Worm (Caenorhabditis elegans) whole organism, early embryonic: ENCODE measurements around the gene ZK218.4.

ENCODE experiments used
- B0310.2 ChIP-seq: sonication (generic microtip); optimal IDR thresholded peaks from 2 replicates; lab custom pipeline; 2016; ENCODE audit warnings: mild to moderate bottlenecking, missing genetic modification characterization, missing compliant biosample characterization
- F13C5.2 ChIP-seq: sonication (generic microtip); optimal IDR thresholded peaks from 2 replicates; lab custom pipeline; 2017; ENCODE audit warnings: mild to moderate bottlenecking, missing genetic modification characterization, inconsistent platforms, missing compliant biosample characterization
- aly-1 ChIP-seq: sonication (generic microtip); optimal IDR thresholded peaks from 2 replicates; lab custom pipeline; 2016; ENCODE audit warnings: missing genetic modification characterization, missing compliant biosample characterization
- ama-1 ChIP-seq: fragments of 150-350 bp; optimal IDR thresholded peaks from 2 replicates; lab custom pipeline; 2014
- ceh-13 ChIP-seq: fragments of 200-800 bp; sonication (Bioruptor generic); optimal IDR thresholded peaks from 2 replicates; lab custom pipeline; 2018; ENCODE audit warnings: mild to moderate bottlenecking, missing genetic modification characterization, missing compliant biosample characterization
- ceh-36 ChIP-seq: sonication (generic microtip); optimal IDR thresholded peaks from 2 replicates; lab custom pipeline; 2016; ENCODE audit warnings: missing genetic modification characterization, inconsistent platforms, missing compliant biosample characterization
- ets-7 ChIP-seq: sonication (generic microtip); optimal IDR thresholded peaks from 2 replicates; lab custom pipeline; 2016; ENCODE audit warnings: missing genotype, missing genetic modification characterization, missing compliant biosample characterization
- flt-1 ChIP-seq: fragments of 200-800 bp; sonication (Bioruptor generic); IDR thresholded peaks from 2 replicates; pipeline ENCODE4 v1.3.6; 2022; ENCODE audit warnings: missing genetic modification characterization, missing compliant biosample characterization
- hmbx-1 ChIP-seq: sonication (generic microtip); optimal IDR thresholded peaks from 2 replicates; lab custom pipeline; 2016; ENCODE audit warnings: mild to moderate bottlenecking, missing genetic modification characterization, missing compliant biosample characterization
- hmg-4 ChIP-seq: fragments of 200-800 bp; sonication (Bioruptor generic); optimal IDR thresholded peaks from 2 replicates; lab custom pipeline; 2018; ENCODE audit warnings: mild to moderate bottlenecking, missing genetic modification characterization, missing compliant biosample characterization
- hnd-1 ChIP-seq: sonication (generic microtip); optimal IDR thresholded peaks from 2 replicates; lab custom pipeline; 2016; ENCODE audit warnings: missing genetic modification characterization, missing compliant biosample characterization
- pes-1 ChIP-seq: fragments of 200-800 bp; sonication (Bioruptor generic); IDR thresholded peaks from 2 replicates; pipeline ENCODE4 v1.3.6; 2022; ENCODE audit warnings: missing genetic modification reagents, missing genetic modification characterization, missing compliant biosample characterization
- scrt-1 ChIP-seq: fragments of 200-800 bp; sonication (Bioruptor generic); IDR thresholded peaks from 2 replicates; pipeline ENCODE4 v1.3.6; 2022; ENCODE audit warnings: missing genetic modification characterization, missing compliant biosample characterization
- sea-1 ChIP-seq: fragments of 200-800 bp; sonication (Bioruptor generic); conservative IDR thresholded peaks from 2 replicates; pipeline ENCODE4 v1.3.6; 2022; ENCODE audit warnings: missing genetic modification characterization, missing compliant biosample characterization
- tbx-11 ChIP-seq: fragments of 200-800 bp; sonication (Bioruptor generic); IDR thresholded peaks from 2 replicates; pipeline ENCODE4 v1.3.6; 2022; ENCODE audit warnings: missing genetic modification characterization, missing compliant biosample characterization
- tbx-37 ChIP-seq: fragments of 200-800 bp; sonication (Bioruptor generic); conservative IDR thresholded peaks from 2 replicates; pipeline ENCODE4 v1.3.6; 2022; ENCODE audit warnings: missing genetic modification reagents, missing genetic modification characterization, missing compliant biosample characterization
- tra-4 ChIP-seq: sonication (generic microtip); optimal IDR thresholded peaks from 2 replicates; lab custom pipeline; 2017; ENCODE audit warnings: missing genetic modification characterization, missing compliant biosample characterization

ZK218.4 gene

ce11 chrV:17082718-17083117, 15.9 kb upstream of the ZK218.4 start, which contains the start of gene T05E12.9:
TSS of gene T05E12.9 (minus strand) at chrV:17082818.
- TF ChIP-seq hmg-4 (GFP tag; lab: Kevin White, UChicago), result no peak
- no peak for TF ChIP-seq ceh-36 (tag; lab: Kevin White, UChicago)
- no peak for TF ChIP-seq hmbx-1 (tag; lab: Kevin White, UChicago)
- TF ChIP-seq hnd-1 (tag; lab: Kevin White, UChicago), result no peak
- no peak for TF ChIP-seq pes-1

ce11 chrV:17089342-17089741, 9.3 kb upstream of the ZK218.4 start, which contains the start of gene T05E12.6:
TSS of gene T05E12.6 (minus strand) at chrV:17089442.
- no peak for TF ChIP-seq ceh-13
- TF ChIP-seq sea-1, result no peak
- no peak for TF ChIP-seq hmbx-1 (tag; lab: Kevin White, UChicago)
- no peak for TF ChIP-seq hnd-1 (tag; lab: Kevin White, UChicago)
- no peak for TF ChIP-seq flt-1
- no peak for TF ChIP-seq ama-1 (lab: Kevin White, UChicago)
- TF ChIP-seq ets-7 (tag; lab: Kevin White, UChicago), result no peak
- TF ChIP-seq F13C5.2 (tag; lab: Kevin White, UChicago), result no peak
- no peak for TF ChIP-seq hmg-4 (GFP tag; lab: Kevin White, UChicago)
- TF ChIP-seq B0310.2 (tag; lab: Kevin White, UChicago), result no peak
- TF ChIP-seq tra-4 (tag; lab: Kevin White, UChicago), result no peak
- no peak for TF ChIP-seq ceh-36 (tag; lab: Kevin White, UChicago)
- no peak for TF ChIP-seq tbx-11 (GFP tag; lab: Robert Waterston, UW)
- TF ChIP-seq tbx-37 (GFP tag; lab: Robert Waterston, UW), result no peak
- TF ChIP-seq aly-1 (tag; lab: Kevin White, UChicago), result no peak
- no peak for TF ChIP-seq pes-1
- no peak for TF ChIP-seq scrt-1 (GFP tag; lab: Robert Waterston, UW)

- TF ChIP-seq tbx-11 (GFP tag; lab: Robert Waterston, UW) (no peak), ceh-13 (no peak), aly-1 (tag; lab: Kevin White, UChicago) (no peak), ets-7 (tag; lab: Kevin White, UChicago) (no peak)
Measured at ce11 chrV:17089931-17090429, 8.7 kb upstream of the ZK218.4 start, which contains the start of gene srh-237. TSS of gene srh-237 (plus strand) at chrV:17090379.

- TF ChIP-seq scrt-1 (GFP tag; lab: Robert Waterston, UW), result no peak
Measured at ce11 chrV:17092262-17092661, 6.4 kb upstream of the ZK218.4 start, which contains the start of gene ZK218.1. TSS of gene ZK218.1 (plus strand) at chrV:17092562.

- TF ChIP-seq tbx-37 (GFP tag; lab: Robert Waterston, UW) (no peak), ceh-36 (tag; lab: Kevin White, UChicago) (no peak), ceh-13 (no peak), tra-4 (tag; lab: Kevin White, UChicago) (no peak), B0310.2 (tag; lab: Kevin White, UChicago) (no peak), scrt-1 (GFP tag; lab: Robert Waterston, UW) (no peak), pes-1 (no peak), aly-1 (tag; lab: Kevin White, UChicago) (no peak), flt-1 (no peak), tbx-11 (GFP tag; lab: Robert Waterston, UW) (no peak), hmg-4 (GFP tag; lab: Kevin White, UChicago) (no peak), ets-7 (tag; lab: Kevin White, UChicago) (no peak), ama-1 (lab: Kevin White, UChicago) (no peak), sea-1 (no peak)
Measured at ce11 chrV:17094568-17094967, 4.1 kb upstream of the ZK218.4 start.

ce11 chrV:17100829-17101228, 2.2 kb downstream of the ZK218.4 start, which contains the start of gene ZK218.5:
TSS of gene ZK218.5 (plus strand) at chrV:17101129.
- TF ChIP-seq ets-7 (tag; lab: Kevin White, UChicago), result no peak
- TF ChIP-seq sea-1, result no peak
- no peak for TF ChIP-seq hmg-4 (GFP tag; lab: Kevin White, UChicago)
- no peak for TF ChIP-seq tbx-37 (GFP tag; lab: Robert Waterston, UW)

DNA sequence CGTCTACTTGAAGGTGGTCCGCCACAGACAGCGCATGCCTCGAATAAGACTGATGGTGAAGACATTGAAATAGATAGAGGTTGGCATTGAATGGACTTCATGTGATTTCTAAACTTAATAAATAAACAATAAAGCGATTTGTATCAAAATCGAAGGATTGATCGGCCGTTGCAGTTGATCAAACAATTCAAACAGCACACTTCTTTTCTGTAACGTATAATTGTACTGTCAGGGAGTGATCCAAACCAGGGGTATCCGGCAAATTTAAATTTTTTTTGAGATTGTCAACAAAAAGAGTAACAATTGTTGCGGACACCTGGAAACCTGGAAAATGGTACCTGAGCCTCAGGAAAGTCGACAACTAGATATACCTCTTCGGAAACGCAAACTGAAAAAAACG, 5.9 kb downstream of the ZK218.4 start, which contains the start of gene nhr-248:
Gene nhr-248, minus strand, starts transcription at position 101 of the 400 bp plus-strand sequence.
- no peak for TF ChIP-seq pes-1
- no peak for TF ChIP-seq sea-1
- TF ChIP-seq hnd-1 (tag; lab: Kevin White, UChicago), result no peak
- TF ChIP-seq aly-1 (tag; lab: Kevin White, UChicago), result no peak
- TF ChIP-seq tra-4 (tag; lab: Kevin White, UChicago), result no peak
- TF ChIP-seq ceh-36 (tag; lab: Kevin White, UChicago), result no peak
- TF ChIP-seq tbx-11 (GFP tag; lab: Robert Waterston, UW), result no peak
- TF ChIP-seq tbx-37 (GFP tag; lab: Robert Waterston, UW), result no peak
- TF ChIP-seq ceh-13, result no peak
- TF ChIP-seq flt-1, result no peak
- TF ChIP-seq hmg-4 (GFP tag; lab: Kevin White, UChicago), result no peak
- no peak for TF ChIP-seq scrt-1 (GFP tag; lab: Robert Waterston, UW)
- TF ChIP-seq B0310.2 (tag; lab: Kevin White, UChicago), result no peak
- no peak for TF ChIP-seq F13C5.2 (tag; lab: Kevin White, UChicago)
- TF ChIP-seq ama-1 (lab: Kevin White, UChicago), result no peak
- no peak for TF ChIP-seq hmbx-1 (tag; lab: Kevin White, UChicago)

- TF ChIP-seq hmg-4 (GFP tag; lab: Kevin White, UChicago) (no peak), flt-1 (no peak), hmbx-1 (tag; lab: Kevin White, UChicago) (no peak), sea-1 (no peak), tra-4 (tag; lab: Kevin White, UChicago) (no peak), tbx-37 (GFP tag; lab: Robert Waterston, UW) (no peak), B0310.2 (tag; lab: Kevin White, UChicago) (no peak), ama-1 (lab: Kevin White, UChicago) (no peak), scrt-1 (GFP tag; lab: Robert Waterston, UW) (no peak), F13C5.2 (tag; lab: Kevin White, UChicago) (no peak)
Measured at ce11 chrV:17105483-17105882, 6.8 kb downstream of the ZK218.4 start, which contains the start of gene ZK218.7. TSS of gene ZK218.7 (plus strand) at chrV:17105783.
